Fruit fly (Drosophila melanogaster) whole organism, wandering third instar larva: ENCODE results near the gene CG13694.

Source experiments
- Abd-B ChIP-seq: fragments of >200 bp; optimal IDR thresholded peaks from 2 replicates; lab custom pipeline; 2017; ENCODE audit warnings: missing biosample characterization, missing genetic modification characterization
- Dfd ChIP-seq: fragments of >200 bp; optimal IDR thresholded peaks from 2 replicates; lab custom pipeline; 2017; ENCODE audit warnings: missing biosample characterization, missing genetic modification characterization
- Hr78 ChIP-seq: fragments of >200 bp; optimal IDR thresholded peaks from 2 replicates; lab custom pipeline; 2017; ENCODE audit warnings: missing biosample characterization, missing genetic modification characterization
- Jra ChIP-seq: sonication (Bioruptor generic); optimal IDR thresholded peaks from 2 replicates; lab custom pipeline; 2016; ENCODE audit warnings: missing biosample characterization, missing genetic modification characterization
- h ChIP-seq: fragments of 200-800 bp; sonication (Bioruptor generic); optimal IDR thresholded peaks from 3 replicates; lab custom pipeline; 2016; ENCODE audit warnings: missing biosample characterization, mild to moderate bottlenecking, missing genetic modification characterization
- pan ChIP-seq: fragments of >200 bp; optimal IDR thresholded peaks from 2 replicates; lab custom pipeline; 2017

DNA sequence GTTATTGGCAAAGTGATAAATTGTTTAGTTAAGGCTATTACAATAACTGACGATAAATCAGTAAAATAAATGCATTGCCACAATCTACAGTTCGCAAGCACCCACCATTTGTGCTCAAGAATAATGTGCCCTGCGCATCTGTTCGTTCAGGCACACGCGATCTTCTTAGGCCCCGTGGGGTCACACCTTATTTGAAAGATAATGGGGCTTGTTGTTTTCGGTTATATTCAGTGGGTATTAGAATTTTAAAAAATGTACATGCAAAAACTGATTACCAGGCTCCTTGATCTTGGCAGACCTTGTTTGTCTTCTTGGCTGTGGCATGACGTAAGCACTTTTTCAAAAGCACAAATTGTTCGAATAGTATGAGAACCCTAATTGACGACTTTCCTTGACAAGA is 9.3 kb downstream of the CG13694 start:
- TF ChIP-seq h (GFP tag; lab: Kevin White, UChicago) (no peak), Dfd (GFP tag; lab: Kevin White, UChicago) (no peak), Hr78 (GFP tag; lab: Kevin White, UChicago) (no peak), Abd-B (GFP tag; lab: Kevin White, UChicago) (no peak), Jra (GFP tag; lab: Kevin White, UChicago) (no peak), pan (lab: Kevin White, UChicago) (no peak)
